Fruit fly (Drosophila melanogaster) whole organism, adult: Measurements from ENCODE around the gene TwdlH.

Experiments
- CG1620 ChIP-seq: fragments of 200-800 bp; sonication (Bioruptor generic); optimal IDR thresholded peaks from 2 replicates; lab custom pipeline; 2016; ENCODE audit warnings: missing biosample characterization, missing genetic modification characterization
- CG5204 ChIP-seq: fragments of 200-800 bp; sonication (Bioruptor generic); optimal IDR thresholded peaks from 2 replicates; lab custom pipeline; 2016; ENCODE audit warnings: missing biosample characterization, missing genetic modification characterization
- CG7045 ChIP-seq: fragments of 200-800 bp; sonication (Bioruptor generic); optimal IDR thresholded peaks from 2 replicates; lab custom pipeline; 2017; ENCODE audit warnings: missing biosample characterization, mild to moderate bottlenecking, missing genetic modification characterization
- Crg-1 ChIP-seq: fragments of 200-800 bp; sonication (Bioruptor generic); optimal IDR thresholded peaks from 2 replicates; lab custom pipeline; 2016; ENCODE audit warnings: missing biosample characterization, missing genetic modification characterization
- Hr96 ChIP-seq: fragments of 200-800 bp; sonication (Bioruptor generic); optimal IDR thresholded peaks from 2 replicates; lab custom pipeline; 2016; ENCODE audit warnings: missing biosample characterization, missing genetic modification characterization
- kay ChIP-seq: fragments of 200-800 bp; sonication (Bioruptor generic); peaks from one replicate; lab custom pipeline; 2016; ENCODE audit warnings: missing biosample characterization, missing genetic modification characterization, borderline replicate concordance
- tj ChIP-seq: fragments of 200-800 bp; sonication (Bioruptor generic); optimal IDR thresholded peaks from 3 replicates; lab custom pipeline; 2017; ENCODE audit warnings: missing biosample characterization, mild to moderate bottlenecking, missing genetic modification characterization, moderate library complexity

DNA sequence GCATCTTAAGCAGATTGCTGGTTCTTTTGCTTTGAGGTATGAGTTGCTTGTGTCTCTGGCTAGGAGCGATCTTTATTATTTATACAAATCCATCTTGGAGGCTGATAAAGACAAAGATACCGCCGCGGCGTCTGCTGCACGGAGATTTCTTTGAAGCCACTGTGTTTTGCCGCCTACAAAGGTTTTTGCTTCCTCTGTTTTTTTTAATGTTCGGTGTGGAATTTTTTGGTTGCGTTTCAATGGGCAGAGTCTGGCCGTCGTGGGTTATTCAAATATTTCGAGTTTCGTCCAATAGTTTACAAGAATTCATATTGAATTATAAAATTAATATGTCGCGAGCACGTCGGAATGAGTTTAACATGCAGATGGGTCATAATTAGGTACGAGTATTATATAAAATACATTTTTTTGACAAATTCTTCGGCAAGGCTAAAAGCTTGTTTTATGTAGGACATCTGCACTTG is 10.0 kb upstream of the TwdlH start, which contains the start of gene TwdlB:
- no peak for TF ChIP-seq kay
- no peak for TF ChIP-seq tj (GFP tag; lab: Kevin White, UChicago)
- no peak for TF ChIP-seq CG5204 (GFP tag; lab: Kevin White, UChicago)
- no peak for TF ChIP-seq CG1620 (GFP tag; lab: Kevin White, UChicago)
- TF ChIP-seq Hr96 (GFP tag; lab: Kevin White, UChicago), result no peak
- TF ChIP-seq CG7045 (GFP tag; lab: Kevin White, UChicago), result no peak
- TF ChIP-seq Crg-1 (GFP tag; lab: Kevin White, UChicago), result no peak
